Fruit fly (Drosophila melanogaster) whole organism, prepupa: ENCODE data around the gene CG18265.

Experiments
- Blimp-1 ChIP-seq: fragments of 200-800 bp; sonication (Bioruptor generic); optimal IDR thresholded peaks from 3 replicates; lab custom pipeline; 2017; ENCODE audit warnings: missing biosample characterization, missing genetic modification characterization, mild to moderate bottlenecking, moderate library complexity, missing genetic modification reagents
- CG10631 ChIP-seq: fragments of 200-800 bp; sonication (Bioruptor generic); optimal IDR thresholded peaks from 2 replicates; lab custom pipeline; 2016; ENCODE audit warnings: missing biosample characterization, missing genetic modification characterization
- CG11294 ChIP-seq: fragments of 200-800 bp; sonication (Bioruptor generic); IDR thresholded peaks from 2 replicates; pipeline ENCODE4 v1.3.6; 2022; ENCODE audit warnings: missing biosample characterization, missing genetic modification characterization
- CG11902 ChIP-seq: fragments of 200-800 bp; sonication (Bioruptor generic); optimal IDR thresholded peaks from 3 replicates; lab custom pipeline; 2016; ENCODE audit warnings: missing biosample characterization, missing genetic modification characterization
- CG15336 ChIP-seq: fragments of 200-800 bp; sonication (Bioruptor generic); IDR thresholded peaks from 2 replicates; pipeline ENCODE4 v1.3.6; 2022; ENCODE audit warnings: missing biosample characterization, missing genetic modification characterization
- CG1621 ChIP-seq: fragments of 200-800 bp; sonication (Bioruptor generic); optimal IDR thresholded peaks from 3 replicates; lab custom pipeline; 2018; ENCODE audit warnings: missing biosample characterization, mild to moderate bottlenecking, missing genetic modification characterization
- CG16779 ChIP-seq: fragments of 200-800 bp; sonication (Bioruptor generic); optimal IDR thresholded peaks from 3 replicates; lab custom pipeline; 2017; ENCODE audit warnings: missing biosample characterization, mild to moderate bottlenecking, missing genetic modification characterization
- CG3032 ChIP-seq: fragments of 200-800 bp; optimal IDR thresholded peaks from 2 replicates; lab custom pipeline; 2019; ENCODE audit warnings: missing biosample characterization, mild to moderate bottlenecking, missing genetic modification characterization, moderate library complexity
- CG3919 ChIP-seq: fragments of 200-800 bp; sonication (Bioruptor generic); optimal IDR thresholded peaks from 3 replicates; lab custom pipeline; 2016; ENCODE audit warnings: missing biosample characterization, missing genetic modification characterization
- CG6163 ChIP-seq: fragments of 200-800 bp; sonication (Bioruptor generic); IDR thresholded peaks from 3 replicates; pipeline ENCODE4 v1.3.6; 2022; ENCODE audit warnings: missing biosample characterization, missing genetic modification characterization
- CG6276 ChIP-seq: fragments of 200-800 bp; sonication (Bioruptor generic); optimal IDR thresholded peaks from 2 replicates; lab custom pipeline; 2017; ENCODE audit warnings: missing biosample characterization, mild to moderate bottlenecking, missing genetic modification characterization
- CG6792 ChIP-seq: fragments of 200-800 bp; sonication (Bioruptor generic); optimal IDR thresholded peaks from 3 replicates; lab custom pipeline; 2016; ENCODE audit warnings: missing biosample characterization, missing genetic modification characterization
- CG6808 ChIP-seq: fragments of 200-800 bp; sonication (Bioruptor generic); optimal IDR thresholded peaks from 3 replicates; lab custom pipeline; 2017; ENCODE audit warnings: missing biosample characterization, missing genetic modification characterization, mild to moderate bottlenecking, moderate library complexity, missing genetic modification reagents
- CG6854 ChIP-seq: fragments of 200-800 bp; sonication (Bioruptor generic); optimal IDR thresholded peaks from 2 replicates; lab custom pipeline; 2017; ENCODE audit warnings: missing biosample characterization, mild to moderate bottlenecking, missing genetic modification characterization
- CG7368 ChIP-seq: fragments of 200-800 bp; sonication (Bioruptor generic); optimal IDR thresholded peaks from 3 replicates; lab custom pipeline; 2016; ENCODE audit warnings: missing biosample characterization, missing genetic modification characterization
- CG8119 ChIP-seq: fragments of 200-800 bp; sonication (Bioruptor generic); IDR thresholded peaks from 3 replicates; pipeline ENCODE4 v1.3.6; 2022; ENCODE audit warnings: missing biosample characterization, missing genetic modification characterization
- CG8319 ChIP-seq: fragments of 200-800 bp; sonication (Bioruptor generic); optimal IDR thresholded peaks from 3 replicates; lab custom pipeline; 2016; ENCODE audit warnings: missing biosample characterization, missing genetic modification characterization
- CG8632 ChIP-seq: fragments of 200-800 bp; sonication (Bioruptor generic); optimal IDR thresholded peaks from 3 replicates; lab custom pipeline; 2016; ENCODE audit warnings: missing biosample characterization, missing genetic modification characterization
- CG9139 ChIP-seq: fragments of 200-800 bp; sonication (Bioruptor generic); optimal IDR thresholded peaks from 3 replicates; lab custom pipeline; 2017; ENCODE audit warnings: missing biosample characterization, mild to moderate bottlenecking, missing genetic modification characterization
- Eip93F ChIP-seq: fragments of 200-800 bp; sonication (Bioruptor generic); optimal IDR thresholded peaks from 2 replicates; lab custom pipeline; 2016; ENCODE audit warnings: missing biosample characterization, mild to moderate bottlenecking, missing genetic modification characterization
- Ets21C ChIP-seq: fragments of 200-800 bp; sonication (Bioruptor generic); optimal IDR thresholded peaks from 3 replicates; lab custom pipeline; 2016; ENCODE audit warnings: missing biosample characterization, missing genetic modification characterization
- Ets96B ChIP-seq: fragments of 200-800 bp; optimal IDR thresholded peaks from 2 replicates; lab custom pipeline; 2019; ENCODE audit warnings: missing biosample characterization, mild to moderate bottlenecking, missing genetic modification characterization, moderate library complexity
- Hr38 ChIP-seq: sonication (Bioruptor generic); optimal IDR thresholded peaks from 2 replicates; lab custom pipeline; 2016; ENCODE audit warnings: missing biosample characterization, missing genetic modification characterization
- Hr4 ChIP-seq: fragments of 200-800 bp; sonication (Bioruptor generic); optimal IDR thresholded peaks from 3 replicates; lab custom pipeline; 2016; ENCODE audit warnings: missing biosample characterization, missing genetic modification characterization
- Smox ChIP-seq: fragments of 200-800 bp; sonication (Bioruptor generic); optimal IDR thresholded peaks from 3 replicates; lab custom pipeline; 2016; ENCODE audit warnings: missing biosample characterization, missing genetic modification characterization
- Sox102F ChIP-seq: fragments of 200-800 bp; sonication (Bioruptor generic); optimal IDR thresholded peaks from 2 replicates; lab custom pipeline; 2016; ENCODE audit warnings: missing biosample characterization, mild to moderate bottlenecking, missing genetic modification characterization
- Sox14 ChIP-seq: fragments of 200-800 bp; sonication (Bioruptor generic); optimal IDR thresholded peaks from 3 replicates; lab custom pipeline; 2016; ENCODE audit warnings: missing biosample characterization, missing genetic modification characterization
- Sox15 ChIP-seq: fragments of 200-800 bp; sonication (Bioruptor generic); optimal IDR thresholded peaks from 3 replicates; lab custom pipeline; 2016; ENCODE audit warnings: missing biosample characterization, missing genetic modification characterization
- acj6 ChIP-seq: fragments of 200-800 bp; sonication (Bioruptor generic); optimal IDR thresholded peaks from 3 replicates; lab custom pipeline; 2016; ENCODE audit warnings: missing biosample characterization, missing genetic modification characterization
- cyc ChIP-seq: fragments of 200-800 bp; sonication (Bioruptor generic); optimal IDR thresholded peaks from 3 replicates; lab custom pipeline; 2016; ENCODE audit warnings: missing biosample characterization, missing genetic modification characterization
- dac ChIP-seq: fragments of 200-800 bp; sonication (Bioruptor generic); optimal IDR thresholded peaks from 2 replicates; lab custom pipeline; 2017; ENCODE audit warnings: missing biosample characterization, mild to moderate bottlenecking, missing genetic modification characterization
- dsx ChIP-seq: fragments of 200-800 bp; optimal IDR thresholded peaks from 3 replicates; lab custom pipeline; 2019; ENCODE audit warnings: missing biosample characterization, mild to moderate bottlenecking, missing genetic modification characterization, moderate library complexity; ENCODE audit not compliant: poor library complexity, severe bottlenecking
- fd59A ChIP-seq: fragments of 200-800 bp; sonication (Bioruptor generic); optimal IDR thresholded peaks from 2 replicates; lab custom pipeline; 2017; ENCODE audit warnings: missing biosample characterization, mild to moderate bottlenecking, missing genetic modification characterization, missing genetic modification reagents
- net ChIP-seq: fragments of 200-800 bp; sonication (Bioruptor generic); optimal IDR thresholded peaks from 3 replicates; lab custom pipeline; 2016; ENCODE audit warnings: missing biosample characterization, missing genetic modification characterization
- salr ChIP-seq, 2 experiments: fragments of 200-800 bp; sonication (Bioruptor generic); optimal IDR thresholded peaks; 3 replicates each; lab custom pipeline; 2016 to 2018; ENCODE audit warnings: missing biosample characterization in 2 of 2, missing genetic modification characterization in 2 of 2, mild to moderate bottlenecking in 1 of 2
- spab ChIP-seq: fragments of 200-800 bp; sonication (Bioruptor generic); optimal IDR thresholded peaks from 2 replicates; lab custom pipeline; 2017; ENCODE audit warnings: missing biosample characterization, mild to moderate bottlenecking, missing genetic modification characterization, missing genetic modification reagents
- svp ChIP-seq: fragments of 200-800 bp; sonication (Bioruptor generic); peaks from one replicate; lab custom pipeline; 2016; ENCODE audit warnings: missing biosample characterization, missing genetic modification characterization
- topi ChIP-seq: fragments of 200-800 bp; sonication (Bioruptor generic); optimal IDR thresholded peaks from 3 replicates; lab custom pipeline; 2016; ENCODE audit warnings: missing biosample characterization, missing genetic modification characterization
- vri ChIP-seq: fragments of 200-800 bp; sonication (Bioruptor generic); optimal IDR thresholded peaks from 3 replicates; lab custom pipeline; 2016; ENCODE audit warnings: missing biosample characterization, mild to moderate bottlenecking, missing genetic modification characterization

Gene CG18265

DNA sequence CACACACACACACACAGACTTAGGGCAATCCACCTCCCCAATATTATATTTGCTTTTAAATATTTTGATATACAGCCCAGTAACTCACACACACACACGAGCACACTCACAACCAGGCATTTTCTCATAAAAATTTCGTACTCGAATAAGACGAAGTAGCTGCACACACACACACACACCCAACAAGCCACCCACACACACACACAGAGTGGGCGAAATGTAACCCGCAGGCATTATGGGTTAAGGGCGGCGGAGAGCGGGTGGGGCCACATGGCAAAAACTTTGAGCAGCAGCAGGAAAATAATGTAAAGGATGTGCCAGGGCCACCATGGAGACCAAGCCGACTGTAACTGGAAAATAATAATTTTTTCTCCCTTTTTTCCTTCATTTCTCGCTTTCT, 2.4 kb downstream of the CG18265 start:
- TF ChIP-seq CG8119 (GFP tag; lab: Robert Waterston, UW) (no peak), Hr38 (GFP tag; lab: Kevin White, UChicago) (no peak), CG8632 (GFP tag; lab: Kevin White, UChicago) (no peak), Sox102F (no peak), dsx (GFP tag; lab: Kevin White, UChicago) (no peak), Ets21C (GFP tag; lab: Kevin White, UChicago) (no peak), Ets96B (no peak), CG11294 (GFP tag; lab: Robert Waterston, UW) (no peak), Sox14 (GFP tag; lab: Kevin White, UChicago) (no peak), CG15336 (GFP tag; lab: Robert Waterston, UW) (no peak), vri (GFP tag; lab: Kevin White, UChicago) (no peak), Hr4 (GFP tag; lab: Kevin White, UChicago) (no peak), CG3919 (no peak), CG11902 (GFP tag; lab: Kevin White, UChicago) (no peak), CG7368 (no peak), CG6808 (GFP tag; lab: Kevin White, UChicago) (no peak), dac (GFP tag; lab: Kevin White, UChicago) (no peak), salr (GFP tag; optimal IDR thresholded peaks at IDR 0.05; lab: Kevin White, UChicago) (no peak), Smox (GFP tag; lab: Kevin White, UChicago) (no peak)
- TF ChIP-seq, all 60 proteins: peak for 0

DNA sequence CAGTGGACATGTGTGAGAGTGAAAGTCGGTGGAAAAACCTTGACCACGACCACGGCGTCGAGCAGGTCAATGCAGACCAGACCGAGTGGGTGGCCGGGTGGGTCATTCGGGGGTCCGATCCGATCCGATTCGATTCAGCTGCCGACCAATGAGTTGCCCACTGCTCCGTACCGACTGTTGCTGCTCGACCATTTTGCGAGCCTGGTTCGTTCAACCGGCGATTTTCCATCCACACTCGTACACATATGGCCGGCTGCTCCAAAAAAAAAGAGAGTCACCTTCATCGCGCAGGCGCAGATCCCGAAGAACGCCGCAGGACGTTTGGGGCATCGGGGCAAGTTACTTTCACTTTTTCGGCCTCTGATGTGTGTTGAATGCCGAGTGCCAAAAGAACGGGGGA, 5.4 kb downstream of the CG18265 start:
- TF ChIP-seq CG9139, result no peak
- TF ChIP-seq Ets21C (GFP tag; lab: Kevin White, UChicago), result no peak
- no peak for TF ChIP-seq CG16779
- no peak for TF ChIP-seq Sox102F
- TF ChIP-seq CG6792 (GFP tag; lab: Kevin White, UChicago), result no peak
- TF ChIP-seq CG8319 (GFP tag; lab: Kevin White, UChicago), result no peak
- no peak for TF ChIP-seq CG6163
- TF ChIP-seq CG15336 (GFP tag; lab: Robert Waterston, UW), result no peak
- TF ChIP-seq CG11294 (GFP tag; lab: Robert Waterston, UW), result no peak
- no peak for TF ChIP-seq CG11902 (GFP tag; lab: Kevin White, UChicago)
- no peak for TF ChIP-seq CG6854
- TF ChIP-seq Eip93F, result no peak
- no peak for TF ChIP-seq acj6 (GFP tag; lab: Kevin White, UChicago)
- TF ChIP-seq Sox14 (GFP tag; lab: Kevin White, UChicago), result no peak
- TF ChIP-seq CG6808 (GFP tag; lab: Kevin White, UChicago), result no peak
- no peak for TF ChIP-seq topi
- no peak for TF ChIP-seq CG6276
- TF ChIP-seq cyc (GFP tag; lab: Kevin White, UChicago), result no peak
- TF ChIP-seq Hr38 (GFP tag; lab: Kevin White, UChicago), result no peak
- no peak for TF ChIP-seq vri (GFP tag; lab: Kevin White, UChicago)

DNA sequence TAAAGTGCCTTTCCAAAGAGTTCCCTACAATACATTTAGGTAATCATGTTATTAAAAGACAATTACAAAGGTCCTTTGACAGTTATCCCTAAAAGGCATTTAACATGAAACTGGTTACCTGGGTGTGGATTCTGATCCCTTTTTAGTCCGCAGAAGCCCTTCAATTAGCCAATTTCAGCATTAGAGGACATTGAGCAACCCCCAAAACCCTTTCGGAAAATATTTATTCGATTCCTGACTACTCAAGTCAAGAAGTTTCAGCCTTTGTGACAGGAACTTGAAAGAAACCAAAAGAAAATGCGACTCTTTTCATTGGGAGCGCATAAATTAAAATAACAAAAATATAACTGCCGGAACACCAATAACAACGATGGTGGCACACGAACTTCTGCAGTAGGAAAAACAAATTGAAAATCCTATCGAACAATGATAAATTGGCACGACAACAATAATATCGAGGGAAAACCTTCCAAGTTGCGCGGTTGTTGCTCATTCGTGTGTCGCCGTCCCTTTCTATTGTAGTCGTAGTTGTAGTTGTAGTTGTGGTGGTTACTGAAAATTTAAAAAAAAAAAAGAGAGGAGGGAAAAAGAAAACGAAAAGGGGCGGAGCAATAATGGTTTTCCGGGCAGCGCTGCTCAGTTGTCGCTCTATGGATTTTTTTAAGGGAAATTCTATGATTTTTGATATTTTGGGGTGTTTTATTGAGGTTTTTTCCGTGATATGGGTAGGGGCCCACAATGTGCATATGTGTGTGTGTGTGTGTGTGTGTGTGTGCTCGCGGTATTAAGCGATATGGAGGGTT, 6.6 kb downstream of the CG18265 start:
- no peak for TF ChIP-seq CG1621 (tag; lab: Kevin White, UChicago)
- no peak for TF ChIP-seq vri (GFP tag; lab: Kevin White, UChicago)
- no peak for TF ChIP-seq CG6808 (GFP tag; lab: Kevin White, UChicago)
- TF ChIP-seq Eip93F, result no peak
- TF ChIP-seq CG7368, result no peak
- no peak for TF ChIP-seq CG6792 (GFP tag; lab: Kevin White, UChicago)
- no peak for TF ChIP-seq Ets21C (GFP tag; lab: Kevin White, UChicago)
- no peak for TF ChIP-seq spab (GFP tag; lab: Kevin White, UChicago)
- TF ChIP-seq fd59A (GFP tag; lab: Kevin White, UChicago), result no peak

DNA sequence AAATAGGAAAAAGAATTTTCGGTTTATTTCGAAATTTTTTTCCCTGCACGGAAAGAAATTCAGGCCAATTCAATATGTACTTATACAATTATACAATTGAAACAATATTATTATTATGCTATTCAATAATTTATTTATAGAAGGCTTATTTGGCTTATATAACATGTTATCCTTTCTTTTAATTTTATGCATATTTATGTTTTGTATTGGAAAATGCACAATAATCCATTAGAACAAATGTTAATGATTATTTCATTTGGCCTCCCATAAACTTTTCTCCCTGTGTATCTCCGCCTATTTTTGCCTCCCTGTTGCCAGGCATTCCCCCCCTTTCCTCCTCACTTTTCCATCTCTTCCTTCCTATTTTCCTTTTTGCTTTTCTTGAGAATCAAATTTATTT, 8.7 kb downstream of the CG18265 start:
- no peak for TF ChIP-seq CG3032 (tag; lab: Kevin White, UChicago)
- no peak for TF ChIP-seq net
- no peak for TF ChIP-seq Blimp-1 (GFP tag; lab: Kevin White, UChicago)
- no peak for TF ChIP-seq CG7368
- no peak for TF ChIP-seq CG3919
- TF ChIP-seq Eip93F, result no peak
- no peak for TF ChIP-seq svp (GFP tag; lab: Kevin White, UChicago)
- TF ChIP-seq Smox (GFP tag; lab: Kevin White, UChicago), result no peak
- TF ChIP-seq CG10631 (GFP tag; lab: Kevin White, UChicago), result no peak
- no peak for TF ChIP-seq cyc (GFP tag; lab: Kevin White, UChicago)
- no peak for TF ChIP-seq Sox15 (GFP tag; lab: Kevin White, UChicago)
